Fruit fly (Drosophila melanogaster) whole organism, wandering third instar larva: ENCODE measurements around the gene Lsp1gamma.

ENCODE experiments used
- dmrt93B ChIP-seq: fragments of 200-800 bp; sonication (Bioruptor generic); optimal IDR thresholded peaks from 2 replicates; lab custom pipeline; 2018; ENCODE audit warnings: missing biosample characterization, mild to moderate bottlenecking, missing genetic modification characterization
- pan ChIP-seq: fragments of >200 bp; optimal IDR thresholded peaks from 2 replicates; lab custom pipeline; 2017
- psq ChIP-seq: fragments of 200-800 bp; sonication (Bioruptor generic); optimal IDR thresholded peaks from 3 replicates; lab custom pipeline; 2017; ENCODE audit warnings: missing biosample characterization, mild to moderate bottlenecking, missing genetic modification characterization, moderate library complexity
- rgr ChIP-seq: fragments of 200-800 bp; sonication (Bioruptor generic); optimal IDR thresholded peaks from 3 replicates; lab custom pipeline; 2016; ENCODE audit warnings: missing biosample characterization, mild to moderate bottlenecking, missing genetic modification characterization
- usp ChIP-seq: fragments of >200 bp; optimal IDR thresholded peaks from 2 replicates; lab custom pipeline; 2017; ENCODE audit warnings: missing biosample characterization, missing genetic modification characterization

DNA sequence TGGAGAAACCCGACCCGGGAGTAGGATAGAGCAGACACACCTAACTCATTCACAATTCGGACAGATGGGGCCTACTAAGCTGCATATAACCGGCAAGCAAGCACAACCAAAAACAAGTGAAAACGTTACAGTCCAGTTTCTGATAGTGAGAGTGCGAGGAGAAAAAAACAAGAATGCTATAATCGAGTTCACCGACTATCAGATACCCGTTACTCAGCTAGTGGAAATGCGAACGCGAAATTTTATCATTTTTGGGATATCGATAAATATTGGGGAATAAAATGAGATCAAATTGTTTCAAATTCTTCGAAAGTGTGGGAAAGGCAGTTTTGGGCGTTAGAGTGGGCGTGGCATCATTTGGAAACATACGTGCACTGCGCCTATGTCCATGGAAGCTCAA is 24.7 kb downstream of the Lsp1gamma start:
- TF ChIP-seq rgr (no peak), dmrt93B (GFP tag; lab: Kevin White, UChicago) (no peak), pan (lab: Kevin White, UChicago) (no peak), psq (GFP tag; lab: Kevin White, UChicago) (no peak), usp (no peak)
